Fruit fly (Drosophila melanogaster) whole organism, embryonic: ENCODE results near the gene Nagk.

Experiments used
- Atf3 ChIP-seq: fragments of 200-800 bp; sonication (Bioruptor generic); optimal IDR thresholded peaks from 3 replicates; lab custom pipeline; 2016; ENCODE audit warnings: missing biosample characterization, missing genetic modification characterization
- CG10274 ChIP-seq: fragments of 200-800 bp; sonication (Bioruptor generic); optimal IDR thresholded peaks from 3 replicates; lab custom pipeline; 2017; ENCODE audit warnings: missing biosample characterization, mild to moderate bottlenecking, missing genetic modification characterization
- CG10654 ChIP-seq: fragments of 200-800 bp; sonication (Bioruptor generic); optimal IDR thresholded peaks from 2 replicates; lab custom pipeline; 2016; ENCODE audit warnings: missing biosample characterization, missing genetic modification characterization
- CG13296 ChIP-seq: fragments of 200-800 bp; sonication (Bioruptor generic); optimal IDR thresholded peaks from 3 replicates; lab custom pipeline; 2018; ENCODE audit warnings: missing biosample characterization, mild to moderate bottlenecking, missing genetic modification characterization
- CG14860 ChIP-seq: fragments of 200-800 bp; sonication (Bioruptor generic); IDR thresholded peaks from 3 replicates; pipeline ENCODE4 v1.3.6; 2022; ENCODE audit warnings: missing biosample characterization, missing genetic modification characterization; ENCODE audit not compliant: partially characterized antibody
- CG15269 ChIP-seq: fragments of 200-800 bp; sonication (Bioruptor generic); optimal IDR thresholded peaks from 2 replicates; lab custom pipeline; 2018; ENCODE audit warnings: missing biosample characterization, mild to moderate bottlenecking, missing genetic modification characterization, moderate library complexity
- CG15514 ChIP-seq: fragments of 200-800 bp; sonication (Bioruptor generic); optimal IDR thresholded peaks from 3 replicates; lab custom pipeline; 2017; ENCODE audit warnings: missing biosample characterization, missing genetic modification characterization, mild to moderate bottlenecking, moderate library complexity, missing genetic modification reagents
- CG17186 ChIP-seq: fragments of 200-800 bp; sonication (Bioruptor generic); optimal IDR thresholded peaks from 3 replicates; lab custom pipeline; 2017; ENCODE audit warnings: missing biosample characterization, missing genetic modification reagents, missing genetic modification characterization
- CG17568 ChIP-seq: fragments of 200-800 bp; sonication (Bioruptor generic); optimal IDR thresholded peaks from 2 replicates; lab custom pipeline; 2018; ENCODE audit warnings: missing biosample characterization, mild to moderate bottlenecking, missing genetic modification characterization, moderate library complexity
- CG17612 ChIP-seq: fragments of 200-800 bp; sonication (Bioruptor generic); IDR thresholded peaks from 2 replicates; pipeline ENCODE4 v1.3.6; 2022; ENCODE audit warnings: missing biosample characterization, missing genetic modification characterization
- CG17912 ChIP-seq: fragments of 200-800 bp; sonication (Bioruptor generic); optimal IDR thresholded peaks from 2 replicates; lab custom pipeline; 2018; ENCODE audit warnings: missing biosample characterization, mild to moderate bottlenecking, missing genetic modification characterization
- CG18262 ChIP-seq: fragments of 200-800 bp; optimal IDR thresholded peaks from 3 replicates; lab custom pipeline; 2019; ENCODE audit warnings: missing biosample characterization, mild to moderate bottlenecking, missing genetic modification characterization, moderate library complexity
- CG2678 ChIP-seq: fragments of 200-800 bp; sonication (Bioruptor generic); optimal IDR thresholded peaks from 3 replicates; lab custom pipeline; 2019; ENCODE audit warnings: missing biosample characterization, mild to moderate bottlenecking, missing genetic modification characterization, moderate library complexity
- CG4282 ChIP-seq: fragments of 200-800 bp; sonication (Bioruptor generic); optimal IDR thresholded peaks from 2 replicates; lab custom pipeline; 2016; ENCODE audit warnings: missing biosample characterization, missing genetic modification characterization
- CG4617 ChIP-seq: fragments of 200-800 bp; sonication (Bioruptor generic); optimal IDR thresholded peaks from 3 replicates; lab custom pipeline; 2016; ENCODE audit warnings: missing biosample characterization, missing genetic modification characterization, borderline replicate concordance
- CG5245 ChIP-seq: fragments of 200-800 bp; sonication (Bioruptor generic); optimal IDR thresholded peaks from 3 replicates; lab custom pipeline; 2016; ENCODE audit warnings: missing biosample characterization, missing genetic modification characterization
- CG5953 ChIP-seq: fragments of 200-800 bp; sonication (Bioruptor generic); IDR thresholded peaks from 2 replicates; pipeline ENCODE4 v1.3.6; 2022; ENCODE audit warnings: missing biosample characterization, missing genetic modification characterization
- CG6765 ChIP-seq: fragments of 200-800 bp; sonication (Bioruptor generic); optimal IDR thresholded peaks from 3 replicates; lab custom pipeline; 2017; ENCODE audit warnings: missing biosample characterization, mild to moderate bottlenecking, missing genetic modification characterization
- CG8765 ChIP-seq: fragments of 200-800 bp; sonication (Bioruptor generic); IDR thresholded peaks from 2 replicates; pipeline ENCODE4 v1.3.6; 2022; ENCODE audit warnings: missing biosample characterization, missing genetic modification characterization
- CG9797 ChIP-seq: fragments of 200-800 bp; sonication (Bioruptor generic); optimal IDR thresholded peaks from 3 replicates; lab custom pipeline; 2018; ENCODE audit warnings: missing biosample characterization, mild to moderate bottlenecking, missing genetic modification characterization
- Dll ChIP-seq: fragments of 200-800 bp; sonication (Bioruptor generic); IDR thresholded peaks from 4 replicates; pipeline ENCODE4 v1.3.6; 2022; ENCODE audit warnings: missing biosample characterization, missing genetic modification characterization; ENCODE audit not compliant: partially characterized antibody
- Eip74EF ChIP-seq, 2 experiments: fragments of 200-800 bp in 1 of 2; fragments of >200 bp in 1 of 2; sonication (Bioruptor generic) in 1 of 2; optimal IDR thresholded peaks; 2 replicates each; lab custom pipeline; 2017 to 2019; ENCODE audit warnings: missing biosample characterization in 2 of 2, missing genetic modification characterization in 2 of 2, mild to moderate bottlenecking in 1 of 2, moderate library complexity in 1 of 2
- Elba2 ChIP-seq: fragments of 200-800 bp; sonication (Bioruptor generic); optimal IDR thresholded peaks from 3 replicates; lab custom pipeline; 2016; ENCODE audit warnings: missing biosample characterization, missing genetic modification characterization
- Hsf ChIP-seq: fragments of 200-800 bp; sonication (Bioruptor generic); optimal IDR thresholded peaks from 3 replicates; lab custom pipeline; 2016; ENCODE audit warnings: missing biosample characterization, missing genetic modification characterization
- MBD-R2 ChIP-seq: fragments of 200-800 bp; sonication (Bioruptor generic); IDR thresholded peaks from 2 replicates; pipeline ENCODE4 v1.3.6; 2022; ENCODE audit warnings: missing biosample characterization, missing genetic modification characterization
- MESR4 ChIP-seq: fragments of 200-800 bp; sonication (Bioruptor generic); optimal IDR thresholded peaks from 2 replicates; lab custom pipeline; 2018; ENCODE audit warnings: missing biosample characterization, mild to moderate bottlenecking, missing genetic modification characterization, moderate library complexity
- Med ChIP-seq: fragments of 200-800 bp; sonication (Bioruptor generic); peaks from one replicate; lab custom pipeline; 2016; ENCODE audit warnings: missing biosample characterization, missing genetic modification characterization, mild to moderate bottlenecking, inconsistent platforms, moderate library complexity
- NFAT ChIP-seq: fragments of 200-800 bp; sonication (Bioruptor generic); IDR thresholded peaks from 2 replicates; pipeline ENCODE4 v1.3.6; 2022; ENCODE audit warnings: missing biosample characterization, missing genetic modification characterization
- NfI ChIP-seq: fragments of 200-800 bp; sonication (Bioruptor generic); optimal IDR thresholded peaks from 3 replicates; lab custom pipeline; 2018; ENCODE audit warnings: missing biosample characterization, mild to moderate bottlenecking, missing genetic modification characterization, moderate library complexity
- Sin3A ChIP-seq: fragments of >200 bp; optimal IDR thresholded peaks from 2 replicates; lab custom pipeline; 2018
- Stat92E ChIP-seq, 3 experiments: fragments of >200 bp in 2 of 3; fragments of 200-800 bp in 1 of 3; sonication (Bioruptor generic) in 1 of 3; optimal IDR thresholded peaks; 2 replicates each; lab custom pipeline; 2017 to 2019; ENCODE audit warnings: missing biosample characterization in 3 of 3, missing genetic modification characterization in 3 of 3, mild to moderate bottlenecking in 1 of 3, moderate library complexity in 1 of 3
- Trl ChIP-seq, 3 experiments: fragments of >200 bp in 2 of 3; fragments of 200-800 bp in 1 of 3; sonication (Bioruptor generic) in 1 of 3; optimal IDR thresholded peaks; 2 replicates in 1 of 3; 3 replicates in 2 of 3; lab custom pipeline; 2016 to 2017; ENCODE audit warnings: missing biosample characterization in 1 of 3, missing genetic modification characterization in 1 of 3
- ac ChIP-seq: fragments of 200-800 bp; sonication (Bioruptor generic); optimal IDR thresholded peaks from 3 replicates; lab custom pipeline; 2017; ENCODE audit warnings: missing biosample characterization, mild to moderate bottlenecking, missing genetic modification characterization
- bbx ChIP-seq: fragments of 200-800 bp; sonication (Bioruptor generic); IDR thresholded peaks from 2 replicates; pipeline ENCODE4 v1.3.6; 2022; ENCODE audit warnings: missing biosample characterization, missing genetic modification characterization; ENCODE audit not compliant: partially characterized antibody
- bigmax ChIP-seq: fragments of 200-800 bp; sonication (Bioruptor generic); optimal IDR thresholded peaks from 2 replicates; lab custom pipeline; 2018; ENCODE audit warnings: missing biosample characterization, mild to moderate bottlenecking, missing genetic modification characterization
- caup ChIP-seq: fragments of 200-800 bp; sonication (Bioruptor generic); optimal IDR thresholded peaks from 3 replicates; lab custom pipeline; 2017; ENCODE audit warnings: missing biosample characterization, mild to moderate bottlenecking, missing genetic modification characterization, moderate library complexity; ENCODE audit not compliant: severe bottlenecking
- danr ChIP-seq: fragments of 200-800 bp; sonication (Bioruptor generic); IDR thresholded peaks from 2 replicates; pipeline ENCODE4 v1.3.6; 2022; ENCODE audit warnings: missing biosample characterization, missing genetic modification characterization
- fd102C ChIP-seq: fragments of 200-800 bp; sonication (Bioruptor generic); optimal IDR thresholded peaks from 2 replicates; lab custom pipeline; 2018; ENCODE audit warnings: missing biosample characterization, mild to moderate bottlenecking, missing genetic modification characterization, moderate library complexity
- gfzf ChIP-seq: fragments of 200-800 bp; sonication (Bioruptor generic); optimal IDR thresholded peaks from 2 replicates; lab custom pipeline; 2016; ENCODE audit warnings: missing biosample characterization, mild to moderate bottlenecking, missing genetic modification characterization, moderate library complexity
- insv ChIP-seq, 2 experiments: fragments of 200-800 bp; sonication (Bioruptor generic); optimal IDR thresholded peaks; 3 replicates each; lab custom pipeline; 2016 to 2018; ENCODE audit warnings: missing biosample characterization in 2 of 2, missing genetic modification characterization in 2 of 2
- nerfin-1 ChIP-seq: fragments of 200-800 bp; sonication (Bioruptor generic); optimal IDR thresholded peaks from 3 replicates; lab custom pipeline; 2019; ENCODE audit warnings: missing biosample characterization, mild to moderate bottlenecking, missing genetic modification characterization, moderate library complexity
- nom ChIP-seq: fragments of 200-800 bp; sonication (Bioruptor generic); optimal IDR thresholded peaks from 2 replicates; lab custom pipeline; 2017; ENCODE audit warnings: missing biosample characterization, missing genetic modification characterization, mild to moderate bottlenecking, moderate library complexity, missing genetic modification reagents
- pita ChIP-seq: fragments of 200-800 bp; sonication (Bioruptor generic); optimal IDR thresholded peaks from 2 replicates; lab custom pipeline; 2017; ENCODE audit warnings: missing biosample characterization, mild to moderate bottlenecking, missing genetic modification characterization
- pzg ChIP-seq: fragments of 200-800 bp; sonication (Bioruptor generic); optimal IDR thresholded peaks from 3 replicates; lab custom pipeline; 2018; ENCODE audit warnings: missing biosample characterization, mild to moderate bottlenecking, missing genetic modification characterization, moderate library complexity
- sna ChIP-seq: fragments of 200-800 bp; sonication (Bioruptor generic); IDR thresholded peaks from 2 replicates; pipeline ENCODE4 v1.3.6; 2022; ENCODE audit warnings: missing biosample characterization, missing genetic modification characterization; ENCODE audit not compliant: partially characterized antibody
- yki ChIP-seq: fragments of >200 bp; optimal IDR thresholded peaks from 3 replicates; lab custom pipeline; 2018

Nagk gene

dm6 chr3R:15328083-15328779 is 14.8 kb downstream of the Nagk start, which contains the start of the genes CG6236 and ea (continued):
- TF ChIP-seq CG17912 (GFP tag; lab: Kevin White, UChicago) (no peak), CG5245 (GFP tag; lab: Kevin White, UChicago) (no peak), sna (no peak), Eip74EF (GFP tag; optimal IDR thresholded peaks at IDR 0.05; lab: Kevin White, UChicago) (no peak), CG17186 (GFP tag; lab: Kevin White, UChicago) (peak; percentile 36), Atf3 (no peak), nom (GFP tag; lab: Kevin White, UChicago) (no peak), bigmax (GFP tag; lab: Kevin White, UChicago) (no peak), CG18262 (no peak), CG17568 (no peak), CG10654 (GFP tag; lab: Kevin White, UChicago) (no peak), Trl (optimal IDR thresholded peaks at IDR 0.05; lab: Kevin White, UChicago) (no peak), Trl (GFP tag; optimal IDR thresholded peaks at IDR 0.05; lab: Kevin White, UChicago) (no peak), NFAT (no peak), CG6765 (GFP tag; lab: Kevin White, UChicago) (no peak), yki (lab: Kevin White, UChicago) (no peak), CG13296 (GFP tag; lab: Kevin White, UChicago) (peak; percentile 1), Sin3A (peak; percentile 30), fd102C (GFP tag; lab: Kevin White, UChicago) (no peak)

dm6 chr3R:15320747-15321085 is 22.3 kb downstream of the Nagk start, which contains the start of gene ear:
Gene ear, plus strand, starts transcription at chr3R:15320756.
- TF ChIP-seq CG17186 (GFP tag; lab: Kevin White, UChicago), result peak; percentile 55
- peak; percentile 82 for TF ChIP-seq CG4617
- TF ChIP-seq MBD-R2, result peak; percentile 48
- peak; percentile 50 for TF ChIP-seq pzg
- peak; percentile 0 for TF ChIP-seq Sin3A
- peak; percentile 87 for TF ChIP-seq MESR4
- TF ChIP-seq CG2678, result no peak
- peak; percentile 11 for TF ChIP-seq Med (GFP tag; lab: Kevin White, UChicago)
- TF ChIP-seq CG10274, result no peak
- TF ChIP-seq CG9797 (GFP tag; lab: Kevin White, UChicago), result peak; percentile 40
- TF ChIP-seq Dll (GFP tag; lab: Robert Waterston, UW), result 0 out of 4 replicates have a peak, but pooled peaks have one; percentile 25
- no peak for TF ChIP-seq CG17612
- peak; percentile 81 for TF ChIP-seq gfzf (GFP tag; lab: Kevin White, UChicago)
- TF ChIP-seq danr (GFP tag; lab: Robert Waterston, UW), result no peak
- 0 out of 2 replicates have a peak, but pooled peaks have one; percentile 7 for TF ChIP-seq bbx

DNA sequence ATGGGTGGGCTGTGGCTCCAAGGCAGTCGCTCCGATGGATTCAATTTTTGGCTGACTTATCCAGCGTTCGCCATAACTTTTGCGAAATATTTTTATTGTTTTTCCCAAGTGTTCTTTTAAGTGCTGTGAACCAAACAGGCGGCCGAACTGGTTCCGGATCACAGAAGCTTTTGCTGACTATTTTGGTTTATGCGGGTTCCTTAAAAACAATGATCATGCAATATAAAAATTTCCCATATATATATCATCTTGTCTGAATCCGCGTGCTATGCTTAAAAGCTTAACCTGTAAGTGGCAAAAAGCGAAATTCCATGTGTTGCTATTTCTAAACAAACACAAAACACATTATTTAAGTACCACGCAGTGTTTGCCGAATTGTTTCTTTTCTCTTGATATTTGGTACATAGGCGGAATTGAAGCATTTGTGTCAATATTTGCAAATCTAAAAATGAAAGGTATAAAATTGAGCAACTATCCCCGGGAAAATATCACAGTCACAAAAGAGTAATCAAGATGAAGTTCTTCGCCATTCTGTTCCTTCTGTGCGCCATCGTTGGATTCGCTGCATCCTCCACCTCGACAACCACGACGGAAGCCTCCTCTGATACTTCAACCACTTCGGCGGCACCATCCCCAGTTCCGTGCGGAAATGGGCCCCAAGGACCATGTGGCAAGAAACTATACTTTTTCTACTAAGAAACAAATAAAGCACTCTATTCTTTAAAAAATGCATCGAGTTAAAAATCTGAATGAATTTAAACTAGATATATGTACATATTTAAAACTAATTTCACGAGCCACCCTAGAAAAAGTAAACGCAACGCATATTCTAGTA is 22.9 kb downstream of the Nagk start, which contains the start of the genes CG6276 and CG44040:
Gene CG6276 (minus strand): TSS at position 158 of the 835 bp plus-strand sequence.
Gene CG44040 (plus strand): TSS at position 467 of the 835 bp plus-strand sequence.
- TF ChIP-seq Elba2 (GFP tag; lab: Kevin White, UChicago) (no peak), CG8765 (GFP tag; lab: Robert Waterston, UW) (no peak; the same call in 1 of the 2 replicates), CG14860 (GFP tag; lab: Robert Waterston, UW) (no peak), caup (GFP tag; lab: Kevin White, UChicago) (peak; percentile 60), ac (no peak), nerfin-1 (tag; lab: Kevin White, UChicago) (no peak), CG5953 (GFP tag; lab: Robert Waterston, UW) (no peak), Stat92E (GFP tag; optimal IDR thresholded peaks at IDR 0.05; lab: Kevin White, UChicago) (no peak), NfI (peak; percentile 44), pita (GFP tag; lab: Kevin White, UChicago) (no peak), CG4282 (GFP tag; lab: Kevin White, UChicago) (no peak), Hsf (GFP tag; lab: Kevin White, UChicago) (peak; percentile 33), CG15514 (GFP tag; lab: Kevin White, UChicago) (peak; percentile 99), insv (GFP tag; optimal IDR thresholded peaks at IDR 0.05; lab: Kevin White, UChicago) (peak in 1 of 2 experiments; percentile 3), CG15269 (peak; percentile 35)
